Worm (Caenorhabditis elegans) whole organism, L3 larva: ENCODE data around the gene F25H9.7.

ENCODE experiments used
- R02D3.7 ChIP-seq: fragments of 150-350 bp; optimal IDR thresholded peaks from 2 replicates; lab custom pipeline; 2014; ENCODE audit warnings: missing biosample characterization, missing genetic modification characterization
- ZK546.5 ChIP-seq: sonication (generic microtip); optimal IDR thresholded peaks from 2 replicates; lab custom pipeline; 2017; ENCODE audit warnings: missing biosample characterization, missing genetic modification characterization
- aly-2 ChIP-seq: fragments of 150-350 bp; optimal IDR thresholded peaks from 2 replicates; lab custom pipeline; 2014; ENCODE audit warnings: missing biosample characterization, missing genetic modification characterization
- ama-1 ChIP-seq: fragments of 150-350 bp; optimal IDR thresholded peaks from 2 replicates; lab custom pipeline; 2018
- ceh-16 ChIP-seq: sonication (generic microtip); optimal IDR thresholded peaks from 2 replicates; lab custom pipeline; 2017; ENCODE audit warnings: missing biosample characterization, missing genetic modification characterization
- ceh-28 ChIP-seq: fragments of 150-350 bp; optimal IDR thresholded peaks from 2 replicates; lab custom pipeline; 2014; ENCODE audit warnings: missing biosample characterization, missing genetic modification reagents, missing genetic modification characterization
- ceh-9 ChIP-seq: sonication (generic microtip); optimal IDR thresholded peaks from 2 replicates; lab custom pipeline; 2018; ENCODE audit warnings: missing biosample characterization, missing genetic modification characterization
- daf-12 ChIP-seq: fragments of 150-350 bp; optimal IDR thresholded peaks from 2 replicates; lab custom pipeline; 2014; ENCODE audit warnings: missing biosample characterization, missing genetic modification reagents, missing genetic modification characterization
- egl-27 ChIP-seq: sonication (generic microtip); optimal IDR thresholded peaks from 4 replicates; lab custom pipeline; 2017; ENCODE audit warnings: missing biosample characterization, missing genetic modification reagents, missing genetic modification characterization
- egl-5 ChIP-seq: fragments of 150-350 bp; optimal IDR thresholded peaks from 2 replicates; lab custom pipeline; 2017; ENCODE audit warnings: missing biosample characterization, missing genetic modification reagents, missing genetic modification characterization, inconsistent platforms
- elt-2 ChIP-seq: sonication (generic microtip); optimal IDR thresholded peaks from 2 replicates; lab custom pipeline; 2016; ENCODE audit warnings: missing genetic modification reagents, mild to moderate bottlenecking, missing genetic modification characterization, missing compliant biosample characterization
- elt-3 ChIP-seq, 3 experiments: fragments of 150-350 bp in 1 of 3; sonication (generic microtip) in 2 of 3; optimal IDR thresholded peaks; 2 replicates in 2 of 3; 4 replicates in 1 of 3; lab custom pipeline; 2014 to 2017; ENCODE audit warnings: missing biosample characterization in 3 of 3, missing genetic modification characterization in 3 of 3
- eor-1 ChIP-seq, 2 experiments: fragments of 150-350 bp; optimal IDR thresholded peaks; 2 replicates each; lab custom pipeline; 2014 to 2018; ENCODE audit warnings: missing biosample characterization in 2 of 2, missing genetic modification characterization in 2 of 2
- fkh-10 ChIP-seq: sonication (generic microtip); optimal IDR thresholded peaks from 2 replicates; lab custom pipeline; 2017; ENCODE audit warnings: missing biosample characterization, missing genetic modification reagents, missing genetic modification characterization
- fkh-2 ChIP-seq: fragments of 150-350 bp; optimal IDR thresholded peaks from 2 replicates; lab custom pipeline; 2014; ENCODE audit warnings: missing biosample characterization, missing genetic modification reagents, missing genetic modification characterization
- jun-1 ChIP-seq: fragments of 150-350 bp; optimal IDR thresholded peaks from 2 replicates; lab custom pipeline; 2014; ENCODE audit warnings: missing biosample characterization, missing genetic modification reagents, missing genetic modification characterization
- lin-15B ChIP-seq: fragments of 150-350 bp; optimal IDR thresholded peaks from 2 replicates; lab custom pipeline; 2014; ENCODE audit warnings: missing biosample characterization, missing genetic modification characterization
- lin-39 ChIP-seq: fragments of 150-350 bp; optimal IDR thresholded peaks from 2 replicates; lab custom pipeline; 2018; ENCODE audit warnings: missing biosample characterization, missing genetic modification reagents, missing genetic modification characterization
- lsy-12 ChIP-seq: sonication (generic microtip); optimal IDR thresholded peaks from 2 replicates; lab custom pipeline; 2016; ENCODE audit warnings: mild to moderate bottlenecking, missing genetic modification characterization, missing compliant biosample characterization
- mdl-1 ChIP-seq: fragments of 150-350 bp; optimal IDR thresholded peaks from 2 replicates; lab custom pipeline; 2014; ENCODE audit warnings: missing biosample characterization, missing genetic modification characterization
- mml-1 ChIP-seq: fragments of 150-350 bp; sonication (generic microtip); optimal IDR thresholded peaks from 3 replicates; lab custom pipeline; 2014; ENCODE audit warnings: missing biosample characterization, missing genetic modification characterization
- nhr-11 ChIP-seq: fragments of 150-350 bp; optimal IDR thresholded peaks from 2 replicates; lab custom pipeline; 2014; ENCODE audit warnings: missing biosample characterization, missing genetic modification characterization
- nhr-12 ChIP-seq: fragments of 150-350 bp; optimal IDR thresholded peaks from 2 replicates; lab custom pipeline; 2014; ENCODE audit warnings: missing biosample characterization, missing genetic modification characterization
- nhr-237 ChIP-seq: fragments of 150-350 bp; optimal IDR thresholded peaks from 2 replicates; lab custom pipeline; 2014; ENCODE audit warnings: missing biosample characterization, missing genetic modification characterization
- nhr-25 ChIP-seq: sonication (generic microtip); optimal IDR thresholded peaks from 2 replicates; lab custom pipeline; 2017; ENCODE audit warnings: missing biosample characterization, missing genetic modification characterization
- nhr-28 ChIP-seq: fragments of 150-350 bp; optimal IDR thresholded peaks from 2 replicates; lab custom pipeline; 2014; ENCODE audit warnings: missing biosample characterization, missing genetic modification characterization
- nhr-43 ChIP-seq: sonication (generic microtip); optimal IDR thresholded peaks from 2 replicates; lab custom pipeline; 2016; ENCODE audit warnings: mild to moderate bottlenecking, missing genetic modification characterization, missing compliant biosample characterization; ENCODE audit not compliant: poor library complexity, severe bottlenecking
- nhr-67 ChIP-seq: fragments of 150-350 bp; optimal IDR thresholded peaks from 2 replicates; lab custom pipeline; 2014; ENCODE audit warnings: missing biosample characterization, missing genetic modification characterization
- nhr-77 ChIP-seq: fragments of 150-350 bp; optimal IDR thresholded peaks from 2 replicates; lab custom pipeline; 2014; ENCODE audit warnings: missing biosample characterization, missing genetic modification characterization
- pha-4 ChIP-seq: fragments of 150-350 bp; optimal IDR thresholded peaks from 2 replicates; lab custom pipeline; 2014; ENCODE audit warnings: missing biosample characterization, missing genetic modification reagents, missing genetic modification characterization
- skn-1 ChIP-seq: fragments of 150-350 bp; optimal IDR thresholded peaks from 2 replicates; lab custom pipeline; 2014; ENCODE audit warnings: missing biosample characterization, missing genetic modification characterization
- snpc-4 ChIP-seq: fragments of 150-350 bp; optimal IDR thresholded peaks from 2 replicates; lab custom pipeline; 2014; ENCODE audit warnings: missing biosample characterization, missing genetic modification characterization
- tbx-2 ChIP-seq: sonication (generic microtip); optimal IDR thresholded peaks from 2 replicates; lab custom pipeline; 2016; ENCODE audit warnings: mild to moderate bottlenecking, missing genetic modification characterization, missing compliant biosample characterization
- unc-39 ChIP-seq: sonication (generic microtip); optimal IDR thresholded peaks from 4 replicates; lab custom pipeline; 2017; ENCODE audit warnings: missing biosample characterization, missing genetic modification characterization
- unc-62 ChIP-seq: fragments of 150-350 bp; sonication (generic microtip); optimal IDR thresholded peaks from 4 replicates; lab custom pipeline; 2014; ENCODE audit warnings: missing biosample characterization, missing genetic modification reagents, missing genetic modification characterization
- zag-1 ChIP-seq: fragments of 150-350 bp; optimal IDR thresholded peaks from 2 replicates; lab custom pipeline; 2014; ENCODE audit warnings: missing biosample characterization, missing genetic modification characterization
- ztf-11 ChIP-seq: fragments of 150-350 bp; optimal IDR thresholded peaks from 2 replicates; lab custom pipeline; 2014; ENCODE audit warnings: missing biosample characterization, missing genetic modification characterization
- ztf-4 ChIP-seq: fragments of 150-350 bp; optimal IDR thresholded peaks from 2 replicates; lab custom pipeline; 2014; ENCODE audit warnings: missing biosample characterization, missing genetic modification characterization

The F25H9.7 gene

DNA sequence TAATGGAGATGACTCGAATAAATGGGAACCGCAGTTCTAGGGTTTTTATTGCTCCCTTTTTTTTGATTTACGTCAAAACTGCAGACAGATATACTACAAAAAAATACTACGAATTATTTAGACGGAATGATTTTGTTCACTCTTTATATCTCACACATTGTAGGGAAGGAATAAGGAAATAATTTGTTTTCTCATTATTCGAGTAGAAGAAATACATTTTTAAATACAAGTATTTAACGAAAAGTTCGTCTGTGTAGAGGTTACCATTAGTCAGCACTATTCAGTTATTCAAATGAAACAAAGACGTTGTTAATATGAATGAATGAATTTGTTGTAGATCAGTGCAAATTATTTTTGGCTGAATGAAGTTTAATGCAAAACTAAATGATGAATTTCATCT, 41.4 kb upstream of the F25H9.7 start, which contains the start of gene srd-18:
srd-18 (minus strand) TSS at position 101 of the 400 bp plus-strand sequence.
- TF ChIP-seq fkh-2 (tag; lab: Kevin White, UChicago) (no peak), elt-2 (tag; lab: Kevin White, UChicago) (no peak), lin-15B (tag; lab: Kevin White, UChicago) (no peak), ceh-28 (tag; lab: Kevin White, UChicago) (no peak), ztf-11 (no peak), skn-1 (no peak), ceh-16 (no peak), ZK546.5 (tag; lab: Kevin White, UChicago) (no peak), mml-1 (no peak), nhr-43 (tag; lab: Kevin White, UChicago) (no peak), unc-39 (tag; lab: Kevin White, UChicago) (no peak), mdl-1 (tag; lab: Kevin White, UChicago) (no peak)

DNA sequence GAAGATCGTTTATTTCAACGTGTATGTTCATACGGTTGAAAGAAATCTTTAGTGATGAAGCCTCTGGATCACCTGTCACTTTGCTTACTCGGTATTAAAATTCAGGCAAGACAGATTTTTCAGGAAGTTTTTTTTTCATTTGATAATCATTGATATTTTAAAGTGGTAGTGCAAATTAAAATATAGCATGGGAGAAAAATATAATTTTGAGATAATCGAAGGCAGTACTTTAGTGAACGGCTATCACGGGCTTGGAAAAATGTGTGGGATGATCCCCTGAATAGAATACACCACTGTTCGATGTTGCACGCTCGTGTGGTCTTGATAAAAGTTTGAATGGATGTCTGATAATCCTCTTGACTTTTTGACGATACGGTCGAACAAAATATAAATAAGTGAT, 40.8 kb upstream of the F25H9.7 start:
- TF ChIP-seq egl-27 (tag; lab: Kevin White, UChicago): no peak
- TF ChIP-seq mml-1: no peak
- no peak for TF ChIP-seq nhr-43 (tag; lab: Kevin White, UChicago)
- TF ChIP-seq zag-1 (tag; lab: Kevin White, UChicago): no peak
- TF ChIP-seq unc-39 (tag; lab: Kevin White, UChicago): no peak
- no peak for TF ChIP-seq ama-1 (lab: Kevin White, UChicago)
- TF ChIP-seq lsy-12: no peak
- TF ChIP-seq mdl-1 (tag; lab: Kevin White, UChicago): no peak
- no peak for TF ChIP-seq pha-4
- no peak for TF ChIP-seq elt-2 (tag; lab: Kevin White, UChicago)
- TF ChIP-seq lin-15B (tag; lab: Kevin White, UChicago): no peak
- TF ChIP-seq snpc-4: no peak
- no peak for TF ChIP-seq nhr-77 (tag; lab: Kevin White, UChicago)
- TF ChIP-seq jun-1: no peak
- no peak for TF ChIP-seq unc-62
- TF ChIP-seq aly-2 (tag; lab: Kevin White, UChicago): no peak
- no peak for TF ChIP-seq tbx-2 (tag; lab: Kevin White, UChicago)
- TF ChIP-seq, all 47 proteins: peak for 0

DNA sequence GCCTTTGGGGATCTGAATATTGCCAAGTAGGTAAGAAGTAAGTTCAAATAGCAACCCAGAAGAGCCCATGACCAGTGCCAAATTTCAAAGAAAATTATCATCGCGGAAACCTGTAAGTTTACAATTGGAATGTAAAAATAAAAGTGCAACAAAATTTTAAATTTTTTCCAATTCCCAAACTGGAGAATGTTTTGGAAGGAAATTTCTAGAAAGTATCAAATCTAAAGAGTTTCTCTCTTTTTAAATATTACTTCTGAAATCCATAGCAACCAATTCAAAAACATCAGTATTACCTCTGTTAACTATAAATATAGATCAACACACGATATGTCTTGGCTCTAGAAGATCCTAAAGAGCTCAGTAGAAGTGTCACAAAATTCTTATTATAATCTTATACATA, 39.5 kb upstream of the F25H9.7 start, which contains the start of gene srd-19:
srd-19 (minus strand) TSS at position 101 of the 400 bp plus-strand sequence.
- TF ChIP-seq mml-1: no peak
- no peak for TF ChIP-seq nhr-11
- no peak for TF ChIP-seq daf-12 (tag; lab: Kevin White, UChicago)
- no peak for TF ChIP-seq skn-1
- TF ChIP-seq mdl-1 (tag; lab: Kevin White, UChicago): no peak
- no peak for TF ChIP-seq ceh-9 (tag; lab: Kevin White, UChicago)
- TF ChIP-seq fkh-10: no peak
- no peak for TF ChIP-seq pha-4
- no peak for TF ChIP-seq nhr-43 (tag; lab: Kevin White, UChicago)
- TF ChIP-seq R02D3.7 (tag; lab: Kevin White, UChicago): no peak
- no peak for TF ChIP-seq ZK546.5 (tag; lab: Kevin White, UChicago)
- TF ChIP-seq lin-39 (tag; lab: Kevin White, UChicago): no peak
- TF ChIP-seq ama-1 (lab: Kevin White, UChicago): no peak
- TF ChIP-seq unc-62: no peak
- TF ChIP-seq nhr-25 (tag; lab: Kevin White, UChicago): no peak
- no peak for TF ChIP-seq snpc-4
- TF ChIP-seq eor-1 (tag; optimal IDR thresholded peaks at IDR 0.05; lab: Kevin White, UChicago): no peak
- no peak for TF ChIP-seq aly-2 (tag; lab: Kevin White, UChicago)
- TF ChIP-seq ceh-16: no peak
- no peak for TF ChIP-seq nhr-67 (tag; lab: Kevin White, UChicago)

DNA sequence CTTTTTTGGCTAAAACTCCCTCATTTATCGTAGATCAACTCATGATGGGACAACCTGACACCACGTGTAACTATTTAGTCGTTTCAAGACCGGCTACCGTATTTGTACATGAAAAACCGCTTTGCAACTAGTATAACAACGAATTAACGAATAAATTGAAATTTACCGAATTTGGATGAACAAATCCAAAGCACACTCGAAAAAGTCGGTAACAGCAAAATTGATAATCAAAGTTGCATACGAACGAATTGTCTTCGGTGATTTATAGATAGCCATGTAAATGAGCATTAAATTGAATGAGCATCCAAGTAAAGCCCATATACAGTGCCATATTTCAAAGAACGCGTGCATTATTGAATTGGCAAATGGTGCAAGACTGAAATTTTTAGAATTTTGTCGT, 35.8 kb upstream of the F25H9.7 start, which contains the start of gene srd-17:
srd-17 (minus strand) TSS at position 351 of the 400 bp plus-strand sequence.
- no peak for TF ChIP-seq nhr-237 (tag; lab: Kevin White, UChicago)
- TF ChIP-seq ztf-4 (tag; lab: Kevin White, UChicago): no peak
- no peak for TF ChIP-seq nhr-11
- TF ChIP-seq ceh-9 (tag; lab: Kevin White, UChicago): no peak
- no peak for TF ChIP-seq mml-1
- TF ChIP-seq nhr-77 (tag; lab: Kevin White, UChicago): no peak
- no peak for TF ChIP-seq ceh-28 (tag; lab: Kevin White, UChicago)
- no peak for TF ChIP-seq ceh-16
- TF ChIP-seq egl-5 (tag; lab: Kevin White, UChicago): no peak
- TF ChIP-seq nhr-12: no peak
- no peak for TF ChIP-seq skn-1
- TF ChIP-seq mdl-1 (tag; lab: Kevin White, UChicago): no peak
- no peak for TF ChIP-seq egl-27 (tag; lab: Kevin White, UChicago)
- no peak for TF ChIP-seq tbx-2 (tag; lab: Kevin White, UChicago)
- TF ChIP-seq nhr-28 (tag; lab: Kevin White, UChicago): no peak
- no peak for TF ChIP-seq ztf-11
- no peak for TF ChIP-seq elt-3 (tag; optimal IDR thresholded peaks at IDR 0.05; lab: Kevin White, UChicago)
